Worm (Caenorhabditis elegans): Measurements from ENCODE around the gene T05C12.15.

Gene T05C12.15

DNA sequence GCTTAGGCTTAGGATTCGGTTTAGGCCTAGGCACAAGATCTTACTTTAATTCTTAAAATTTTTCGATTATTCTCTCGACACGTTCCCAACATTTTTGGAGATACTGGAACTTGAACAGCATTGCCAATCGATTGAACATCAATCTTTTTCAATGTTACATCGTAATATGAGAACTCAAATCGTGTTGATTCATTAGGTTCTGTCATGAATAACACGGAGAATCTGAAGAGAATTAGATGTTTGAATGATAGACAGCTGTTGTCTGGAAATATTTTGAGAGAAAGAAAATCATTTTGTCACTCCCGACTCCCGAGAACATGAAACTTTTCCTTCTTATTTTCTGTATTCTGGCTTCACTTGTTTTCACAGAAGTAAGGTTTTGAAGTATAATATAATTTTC is at the start of gene T05C12.15:
TSS of gene T05C12.15 (plus strand) at position 301 of the 400 bp plus-strand sequence.
- TF ChIP-seq unc-55 (GFP tag; optimal IDR thresholded peaks at IDR 0.05) (peak; percentile 20), ztf-16 (tag; optimal IDR thresholded peaks at IDR 0.05) (no peak), madf-2 (tag; optimal IDR thresholded peaks at IDR 0.05) (no peak), ceh-9 (tag; optimal IDR thresholded peaks at IDR 0.05) (no peak), ceh-48 (tag; optimal IDR thresholded peaks at IDR 0.05) (no peak)

DNA sequence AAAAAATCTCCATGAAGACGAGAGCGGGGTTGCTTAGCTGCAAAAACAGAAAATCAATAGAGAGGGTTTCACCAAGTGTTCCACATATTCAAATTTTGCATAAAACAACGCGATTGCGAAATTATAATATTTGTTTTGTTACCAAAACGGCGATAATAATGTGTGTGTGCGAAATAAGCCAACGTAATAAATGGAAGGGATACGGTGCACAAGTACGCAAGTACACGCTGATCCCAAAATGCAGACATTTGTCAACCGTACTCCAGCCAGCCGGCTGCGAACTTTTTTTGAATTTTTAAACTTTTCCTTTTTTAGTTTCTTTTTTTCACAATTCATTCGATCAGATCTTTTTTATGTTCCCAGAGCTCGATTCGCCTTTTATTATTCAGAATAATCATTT is 44.5 kb upstream of the T05C12.15 start, which contains the start of gene ire-1:
TSS of gene ire-1 (minus strand) at position 44 of the 400 bp plus-strand sequence.
- TF ChIP-seq hlh-30 (tag; optimal IDR thresholded peaks at IDR 0.05; ENCODE audit: insufficient read depth) = no peak
- TF ChIP-seq pros-1 (tag; optimal IDR thresholded peaks at IDR 0.05) = no peak
- TF ChIP-seq unc-42 (tag; optimal IDR thresholded peaks at IDR 0.05) = peak; percentile 34
- TF ChIP-seq K02D7.2 (tag; optimal IDR thresholded peaks at IDR 0.05) = no peak
- TF ChIP-seq pha-4 (tag; optimal IDR thresholded peaks at IDR 0.05) = no peak
- no peak for TF ChIP-seq C08G9.2 (tag; optimal IDR thresholded peaks at IDR 0.05)
- peak; percentile 3 for TF ChIP-seq elt-2 (tag; optimal IDR thresholded peaks at IDR 0.05)
- TF ChIP-seq nhr-232 (tag; optimal IDR thresholded peaks at IDR 0.05) = no peak
- peak; percentile 37 for TF ChIP-seq ceh-31 (tag; optimal IDR thresholded peaks at IDR 0.05)
- TF ChIP-seq ceh-14 (tag; optimal IDR thresholded peaks at IDR 0.05) = no peak
- no peak for TF ChIP-seq ceh-2 (tag; optimal IDR thresholded peaks at IDR 0.05)
- TF ChIP-seq madf-2 (tag; optimal IDR thresholded peaks at IDR 0.05) = no peak
- TF ChIP-seq ahr-1 (tag; optimal IDR thresholded peaks at IDR 0.05) = no peak
- peak; percentile 13; the same call in 1 of the 2 replicates for TF ChIP-seq unc-3 (GFP tag; conservative IDR thresholded peaks at IDR 0.05)
- no peak for TF ChIP-seq unc-3 (tag; optimal IDR thresholded peaks at IDR 0.05)
- no peak for TF ChIP-seq pat-9 (tag; optimal IDR thresholded peaks at IDR 0.05)
- no peak for TF ChIP-seq pha-2 (tag; optimal IDR thresholded peaks at IDR 0.05)
- TF ChIP-seq sdc-2 (tag; optimal IDR thresholded peaks at IDR 0.05) = no peak
- TF ChIP-seq nfya-1 (tag; optimal IDR thresholded peaks at IDR 0.05) = peak; percentile 73
- TF ChIP-seq ceh-19 (GFP tag; optimal IDR thresholded peaks at IDR 0.05) = no peak
- TF ChIP-seq dve-1 (tag; optimal IDR thresholded peaks at IDR 0.05) = peak; percentile 53
- TF ChIP-seq pag-3 (tag; optimal IDR thresholded peaks at IDR 0.05; ENCODE audit: borderline replicate concordance) = no peak

DNA sequence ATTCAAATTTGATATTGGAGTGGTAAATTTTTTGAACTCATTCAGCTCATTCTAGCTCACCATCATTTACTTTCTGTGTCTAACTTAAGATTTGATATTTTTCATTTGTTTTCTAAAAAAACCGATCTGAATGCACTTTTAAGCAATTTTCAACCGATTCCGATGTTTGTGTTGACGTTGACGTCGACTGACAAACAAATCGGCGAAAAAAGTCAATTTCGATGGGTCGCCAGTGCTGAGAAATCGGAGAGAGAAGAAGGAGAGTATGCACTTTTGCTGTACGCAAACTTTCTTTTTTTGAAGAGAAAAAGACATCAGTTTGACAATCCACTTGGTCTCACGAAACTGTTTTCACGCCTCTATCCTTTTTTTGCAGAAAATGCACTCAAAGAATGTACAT is 43.9 kb upstream of the T05C12.15 start:
- TF ChIP-seq hlh-13 (GFP tag; optimal IDR thresholded peaks at IDR 0.05) (no peak), fax-1 (tag; optimal IDR thresholded peaks at IDR 0.05) (no peak), tbx-7 (tag; optimal IDR thresholded peaks at IDR 0.05) (no peak), dmd-4 (tag; optimal IDR thresholded peaks at IDR 0.05; ENCODE audit: borderline replicate concordance) (no peak), Y22D7AL.16 (tag; optimal IDR thresholded peaks at IDR 0.05) (no peak), tbx-2 (tag; optimal IDR thresholded peaks at IDR 0.05) (no peak), K09A11.1 (tag; optimal IDR thresholded peaks at IDR 0.05; ENCODE audit: insufficient read depth) (no peak), ceh-6 (GFP tag; optimal IDR thresholded peaks at IDR 0.05) (no peak), ama-1 (optimal IDR thresholded peaks at IDR 0.05) (no peak)

DNA sequence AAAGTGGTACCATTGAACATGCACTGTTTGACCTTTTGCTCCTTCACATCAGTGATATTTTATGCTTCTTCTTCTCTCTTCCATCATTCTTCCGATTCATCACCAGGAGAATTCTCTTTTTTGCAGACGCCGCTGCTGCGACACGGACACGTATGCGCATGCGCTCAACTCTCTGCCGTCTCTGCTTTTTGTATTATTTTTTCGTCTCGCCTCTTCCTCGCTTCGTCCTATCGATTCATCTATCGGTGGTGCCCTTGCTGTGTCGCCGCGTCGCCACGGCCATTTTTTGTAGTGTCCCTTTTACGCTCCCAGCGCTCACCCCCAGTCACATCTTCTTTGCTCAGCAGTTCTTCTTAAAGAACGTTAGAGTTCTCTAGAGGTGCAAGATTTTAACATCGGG is 43.3 kb upstream of the T05C12.15 start:
- no peak for TF ChIP-seq pha-4 (tag; optimal IDR thresholded peaks at IDR 0.05)
- no peak for TF ChIP-seq hlh-15 (tag; optimal IDR thresholded peaks at IDR 0.05)
- no peak for TF ChIP-seq unc-86 (tag; optimal IDR thresholded peaks at IDR 0.05)
- no peak for TF ChIP-seq C08G9.2 (tag; optimal IDR thresholded peaks at IDR 0.05)
- TF ChIP-seq madf-2 (tag; optimal IDR thresholded peaks at IDR 0.05) = no peak
- peak; percentile 39 for TF ChIP-seq ceh-19 (GFP tag; optimal IDR thresholded peaks at IDR 0.05)
- peak; percentile 57 for TF ChIP-seq ceh-31 (tag; optimal IDR thresholded peaks at IDR 0.05)
- no peak for TF ChIP-seq pqm-1 (tag; optimal IDR thresholded peaks at IDR 0.05)
- TF ChIP-seq che-1 (tag; optimal IDR thresholded peaks at IDR 0.05) = no peak
- TF ChIP-seq ref-2 (tag; optimal IDR thresholded peaks at IDR 0.05) = peak; percentile 16
- no peak for TF ChIP-seq npax-4 (tag; optimal IDR thresholded peaks at IDR 0.05)
- peak; percentile 26 for TF ChIP-seq ceh-14 (tag; optimal IDR thresholded peaks at IDR 0.05)
- TF ChIP-seq ceh-48 (tag; optimal IDR thresholded peaks at IDR 0.05) = peak; percentile 63
- no peak for TF ChIP-seq hlh-8 (tag; optimal IDR thresholded peaks at IDR 0.05)
- TF ChIP-seq pros-1 (tag; optimal IDR thresholded peaks at IDR 0.05) = no peak
- TF ChIP-seq lim-6 (tag; optimal IDR thresholded peaks at IDR 0.05) = no peak

Data from whole organism, late embryonic.